Worm (Caenorhabditis elegans): Measurements from ENCODE around the gene T19C4.24.

ce11 chrV:11156589-11156988, 9.8 kb upstream of the T19C4.24 start:
- no peak for TF ChIP-seq lsy-2 (tag; optimal IDR thresholded peaks at IDR 0.05)
- no peak for TF ChIP-seq gmeb-1 (tag; optimal IDR thresholded peaks at IDR 0.05)
- no peak for TF ChIP-seq ama-1 (optimal IDR thresholded peaks at IDR 0.05)
- no peak for TF ChIP-seq ceh-16 (tag; optimal IDR thresholded peaks at IDR 0.05)
- no peak for TF ChIP-seq fos-1 (tag; optimal IDR thresholded peaks at IDR 0.05)

Data from whole organism, L2 larva.